Worm (Caenorhabditis elegans): ENCODE measurements around the gene ptr-13.

DNA sequence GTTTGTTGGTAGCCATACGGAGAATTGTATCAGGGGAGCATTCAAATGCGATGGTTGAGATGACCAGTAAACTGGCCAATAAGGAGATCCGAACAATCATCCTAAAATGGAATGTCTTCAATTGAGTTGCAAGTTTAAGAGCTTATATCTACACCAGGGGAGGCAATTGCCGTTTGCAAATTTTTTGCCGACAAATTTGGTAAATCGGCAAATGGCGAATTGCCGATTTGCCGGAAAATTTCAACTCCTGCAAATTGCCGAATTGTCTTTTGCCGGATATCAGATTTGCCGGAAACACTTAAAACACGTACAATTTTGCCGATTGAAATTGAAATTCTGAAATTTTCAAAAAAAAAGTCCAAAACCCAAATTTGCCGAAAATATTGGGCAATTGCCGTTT, 27.5 kb downstream of the ptr-13 start, which contains the start of gene F40F8.5:
- TF ChIP-seq pes-1 (GFP tag; IDR thresholded peaks at IDR 0.05) (no peak), B0310.2 (tag; optimal IDR thresholded peaks at IDR 0.05) (no peak), tbx-37 (GFP tag; conservative IDR thresholded peaks at IDR 0.05) (no peak), ama-1 (optimal IDR thresholded peaks at IDR 0.05) (no peak), tbx-11 (GFP tag; IDR thresholded peaks at IDR 0.05) (no peak)
